Fruit fly (Drosophila melanogaster) whole organism, pupa: Measurements from ENCODE around the gene brm.
A peak's percentile ranks its signal among the peaks of the same experiment; 100 is the strongest.

ENCODE experiments used
- CG13204 ChIP-seq: fragments of 200-800 bp; sonication (Bioruptor generic); optimal IDR thresholded peaks from 2 replicates; lab custom pipeline; 2018; ENCODE audit warnings: missing biosample characterization, mild to moderate bottlenecking, missing genetic modification characterization, moderate library complexity
- CG15710 ChIP-seq: fragments of 200-800 bp; sonication (Bioruptor generic); optimal IDR thresholded peaks from 2 replicates; lab custom pipeline; 2018; ENCODE audit warnings: missing biosample characterization, mild to moderate bottlenecking, missing genetic modification characterization, moderate library complexity
- CG32121 ChIP-seq: fragments of 200-800 bp; sonication (Bioruptor generic); IDR thresholded peaks from 2 replicates; pipeline ENCODE4 v1.3.6; 2022; ENCODE audit warnings: missing biosample characterization, missing genetic modification characterization
- CG34367 ChIP-seq: fragments of 200-800 bp; sonication (Bioruptor generic); optimal IDR thresholded peaks from 2 replicates; lab custom pipeline; 2018; ENCODE audit warnings: missing biosample characterization, mild to moderate bottlenecking, missing genetic modification characterization
- CG8159 ChIP-seq: fragments of 200-800 bp; sonication (Bioruptor generic); optimal IDR thresholded peaks from 3 replicates; lab custom pipeline; 2018; ENCODE audit warnings: missing biosample characterization, mild to moderate bottlenecking, missing genetic modification characterization, moderate library complexity
- CG8301 ChIP-seq: fragments of 200-800 bp; sonication (Bioruptor generic); optimal IDR thresholded peaks from 2 replicates; lab custom pipeline; 2018; ENCODE audit warnings: missing biosample characterization, mild to moderate bottlenecking, missing genetic modification characterization
- D1 ChIP-seq: fragments of 200-800 bp; sonication (Bioruptor generic); optimal IDR thresholded peaks from 2 replicates; lab custom pipeline; 2018; ENCODE audit warnings: missing biosample characterization, mild to moderate bottlenecking, missing genetic modification characterization, moderate library complexity
- EcR ChIP-seq: fragments of 200-800 bp; sonication (Bioruptor generic); optimal IDR thresholded peaks from 3 replicates; lab custom pipeline; 2019; ENCODE audit warnings: missing biosample characterization, missing genetic modification characterization, mild to moderate bottlenecking, moderate library complexity, missing genetic modification reagents
- Ets98B ChIP-seq: fragments of 200-800 bp; sonication (Bioruptor generic); IDR thresholded peaks from 2 replicates; pipeline ENCODE4 v1.3.6; 2022; ENCODE audit warnings: missing biosample characterization, missing genetic modification characterization
- Snoo ChIP-seq: fragments of 200-800 bp; sonication (Bioruptor generic); optimal IDR thresholded peaks from 3 replicates; lab custom pipeline; 2017; ENCODE audit warnings: missing biosample characterization, mild to moderate bottlenecking, missing genetic modification characterization, inconsistent platforms
- gl ChIP-seq: fragments of 200-800 bp; sonication (Bioruptor generic); optimal IDR thresholded peaks from 2 replicates; lab custom pipeline; 2018; ENCODE audit warnings: missing biosample characterization, mild to moderate bottlenecking, missing genetic modification characterization

DNA sequence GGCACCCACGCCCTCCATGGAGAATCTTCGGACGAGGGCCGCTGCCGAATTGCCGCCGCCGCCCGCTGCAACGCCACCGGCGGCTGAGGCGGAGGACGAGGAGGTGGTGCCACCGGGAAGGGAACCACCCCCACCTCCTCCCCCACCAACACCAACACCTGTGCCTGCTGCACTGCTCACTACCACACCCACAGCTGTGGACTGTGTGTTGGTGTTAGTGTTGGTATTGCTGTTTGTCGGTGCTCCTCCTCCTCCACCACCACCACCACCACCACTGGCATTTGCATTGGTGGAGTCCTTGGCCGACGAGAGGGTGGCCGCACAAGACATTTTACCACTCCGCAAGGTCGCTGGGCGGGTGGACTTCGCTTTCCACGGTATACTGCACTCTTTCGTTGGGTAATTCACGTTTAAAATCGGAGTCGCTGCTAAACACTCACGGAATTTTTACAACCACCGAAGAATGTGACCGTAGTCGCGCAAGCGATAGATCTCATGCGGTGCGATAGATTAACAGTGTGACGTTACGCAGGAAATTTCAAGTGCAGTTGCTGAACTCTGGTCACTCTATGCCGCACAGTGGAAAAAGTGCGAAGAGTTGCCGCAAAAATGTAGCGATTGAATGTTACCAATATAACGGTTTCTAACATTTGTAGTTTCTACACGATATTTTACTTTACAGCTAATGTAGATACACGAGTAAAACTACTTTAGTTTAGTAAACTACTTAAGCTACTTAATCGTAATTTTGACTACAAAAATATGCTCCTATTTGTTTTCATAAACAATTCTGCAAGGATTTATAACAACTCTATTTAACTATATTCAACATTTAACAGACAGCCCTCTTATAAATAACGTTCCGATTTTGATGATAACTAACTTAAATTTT lies 28.9 kb upstream of the brm start, which contains the start of gene mib1:
- TF ChIP-seq CG13204 = peak; percentile 93
- TF ChIP-seq Ets98B (GFP tag; lab: Robert Waterston, UW) = peak; percentile 26
- TF ChIP-seq EcR = peak; percentile 27
- TF ChIP-seq CG15710 = no peak
- TF ChIP-seq Snoo (tag; lab: Kevin White, UChicago) = peak; percentile 36
- TF ChIP-seq CG34367 (tag; lab: Kevin White, UChicago) = no peak
- TF ChIP-seq D1 (tag; lab: Kevin White, UChicago) = no peak
- TF ChIP-seq CG8301 (tag; lab: Kevin White, UChicago) = no peak
- no peak for TF ChIP-seq gl (tag; lab: Kevin White, UChicago)
- no peak for TF ChIP-seq CG8159
- TF ChIP-seq CG32121 = no peak; the same call in none of the 2 replicates
